Fruit fly (Drosophila melanogaster) whole organism, embryonic: ENCODE results near the gene CG10738.

Source experiments
- ATbp ChIP-seq: fragments of 200-800 bp; sonication (Bioruptor generic); optimal IDR thresholded peaks from 2 replicates; lab custom pipeline; 2017; ENCODE audit warnings: missing biosample characterization, mild to moderate bottlenecking, missing genetic modification characterization, missing genetic modification reagents
- Aef1 ChIP-seq: fragments of 200-800 bp; sonication (Bioruptor generic); IDR thresholded peaks from 3 replicates; pipeline ENCODE4 v1.3.6; 2022; ENCODE audit warnings: missing biosample characterization, missing genetic modification characterization
- BtbVII ChIP-seq: fragments of 200-800 bp; sonication (Bioruptor generic); optimal IDR thresholded peaks from 3 replicates; lab custom pipeline; 2017; ENCODE audit warnings: missing biosample characterization, mild to moderate bottlenecking, missing genetic modification characterization
- CG10431 ChIP-seq: fragments of 200-800 bp; sonication (Bioruptor generic); optimal IDR thresholded peaks from 3 replicates; lab custom pipeline; 2018; ENCODE audit warnings: missing biosample characterization, mild to moderate bottlenecking, missing genetic modification characterization
- CG10565 ChIP-seq: fragments of 200-800 bp; sonication (Bioruptor generic); optimal IDR thresholded peaks from 3 replicates; lab custom pipeline; 2016; ENCODE audit warnings: missing biosample characterization, mild to moderate bottlenecking, missing genetic modification characterization
- CG11085 ChIP-seq: fragments of 200-800 bp; sonication (Bioruptor generic); IDR thresholded peaks from 2 replicates; pipeline ENCODE4 v1.3.6; 2022; ENCODE audit warnings: missing biosample characterization, missing genetic modification characterization
- CG11093 ChIP-seq: fragments of 200-800 bp; sonication (Bioruptor generic); IDR thresholded peaks from 3 replicates; pipeline ENCODE4 v1.3.6; 2022; ENCODE audit warnings: missing biosample characterization, missing genetic modification characterization
- CG11398 ChIP-seq: fragments of 200-800 bp; sonication (Bioruptor generic); optimal IDR thresholded peaks from 2 replicates; lab custom pipeline; 2016; ENCODE audit warnings: missing biosample characterization, missing genetic modification characterization
- CG12942 ChIP-seq: fragments of 200-800 bp; sonication (Bioruptor generic); optimal IDR thresholded peaks from 3 replicates; lab custom pipeline; 2016; ENCODE audit warnings: missing biosample characterization, missing genetic modification characterization
- CG14441 ChIP-seq: fragments of 200-800 bp; sonication (Bioruptor generic); IDR thresholded peaks from 2 replicates; pipeline ENCODE4 v1.3.6; 2022; ENCODE audit warnings: missing biosample characterization, missing genetic modification characterization
- CG1603 ChIP-seq: fragments of 200-800 bp; sonication (Bioruptor generic); optimal IDR thresholded peaks from 2 replicates; lab custom pipeline; 2019; ENCODE audit warnings: missing biosample characterization, mild to moderate bottlenecking, missing genetic modification characterization, moderate library complexity
- CG16813 ChIP-seq: fragments of 200-800 bp; sonication (Bioruptor generic); IDR thresholded peaks from 3 replicates; pipeline ENCODE4 v1.3.6; 2022; ENCODE audit warnings: missing biosample characterization, missing genetic modification characterization; ENCODE audit not compliant: partially characterized antibody
- CG17328 ChIP-seq: fragments of 200-800 bp; sonication (Bioruptor generic); IDR thresholded peaks from 2 replicates; pipeline ENCODE4 v1.3.6; 2022; ENCODE audit warnings: missing biosample characterization, missing genetic modification characterization
- CG18262 ChIP-seq: fragments of 200-800 bp; optimal IDR thresholded peaks from 3 replicates; lab custom pipeline; 2019; ENCODE audit warnings: missing biosample characterization, mild to moderate bottlenecking, missing genetic modification characterization, moderate library complexity
- CG2116 ChIP-seq: fragments of 200-800 bp; sonication (Bioruptor generic); optimal IDR thresholded peaks from 3 replicates; lab custom pipeline; 2018; ENCODE audit warnings: missing biosample characterization, mild to moderate bottlenecking, missing genetic modification characterization
- CG8944 ChIP-seq: fragments of 200-800 bp; sonication (Bioruptor generic); optimal IDR thresholded peaks from 3 replicates; lab custom pipeline; 2016; ENCODE audit warnings: missing biosample characterization, missing genetic modification characterization
- CrebB ChIP-seq: fragments of 200-800 bp; sonication (Bioruptor generic); optimal IDR thresholded peaks from 3 replicates; lab custom pipeline; 2018; ENCODE audit warnings: missing biosample characterization, mild to moderate bottlenecking, missing genetic modification characterization
- Dip2 ChIP-seq: fragments of 200-800 bp; sonication (Bioruptor generic); IDR thresholded peaks from 2 replicates; pipeline ENCODE4 v1.3.6; 2022; ENCODE audit warnings: missing biosample characterization, missing genetic modification characterization
- Drgx ChIP-seq: fragments of 200-800 bp; sonication (Bioruptor generic); IDR thresholded peaks from 2 replicates; pipeline ENCODE4 v1.3.6; 2022; ENCODE audit warnings: missing biosample characterization, missing genetic modification characterization
- E2f2 ChIP-seq: fragments of 200-800 bp; sonication (Bioruptor generic); IDR thresholded peaks from 2 replicates; pipeline ENCODE4 v1.3.6; 2022; ENCODE audit warnings: missing biosample characterization, missing genetic modification characterization
- Eip74EF ChIP-seq, 2 experiments: fragments of 200-800 bp in 1 of 2; fragments of >200 bp in 1 of 2; sonication (Bioruptor generic) in 1 of 2; optimal IDR thresholded peaks; 2 replicates each; lab custom pipeline; 2017 to 2019; ENCODE audit warnings: missing biosample characterization in 2 of 2, missing genetic modification characterization in 2 of 2, mild to moderate bottlenecking in 1 of 2, moderate library complexity in 1 of 2
- Ets65A ChIP-seq: fragments of 200-800 bp; sonication (Bioruptor generic); peaks from one replicate; lab custom pipeline; 2016; ENCODE audit warnings: missing biosample characterization, missing genetic modification characterization
- Hmr ChIP-seq: fragments of 200-800 bp; sonication (Bioruptor generic); optimal IDR thresholded peaks from 3 replicates; lab custom pipeline; 2017; ENCODE audit warnings: mild to moderate bottlenecking, missing biosample characterization, missing genetic modification reagents, missing genetic modification characterization
- Jarid2 ChIP-seq: fragments of 200-800 bp; sonication (Bioruptor generic); optimal IDR thresholded peaks from 3 replicates; lab custom pipeline; 2017; ENCODE audit warnings: mild to moderate bottlenecking, missing biosample characterization, missing genetic modification reagents, missing genetic modification characterization
- Mad ChIP-seq: fragments of 200-800 bp; sonication (Bioruptor generic); optimal IDR thresholded peaks from 2 replicates; lab custom pipeline; 2016; ENCODE audit warnings: missing biosample characterization, missing genetic modification characterization
- Rx ChIP-seq: fragments of 200-800 bp; sonication (Bioruptor generic); IDR thresholded peaks from 2 replicates; pipeline ENCODE4 v1.3.6; 2022; ENCODE audit warnings: missing biosample characterization, missing genetic modification characterization
- Six4 ChIP-seq: fragments of 200-800 bp; sonication (Bioruptor generic); optimal IDR thresholded peaks from 2 replicates; lab custom pipeline; 2016; ENCODE audit warnings: missing biosample characterization, missing genetic modification characterization
- Stat92E ChIP-seq, 3 experiments: fragments of >200 bp in 2 of 3; fragments of 200-800 bp in 1 of 3; sonication (Bioruptor generic) in 1 of 3; optimal IDR thresholded peaks; 2 replicates each; lab custom pipeline; 2017 to 2019; ENCODE audit warnings: missing biosample characterization in 3 of 3, missing genetic modification characterization in 3 of 3, mild to moderate bottlenecking in 1 of 3, moderate library complexity in 1 of 3
- TFAM ChIP-seq: fragments of 200-800 bp; sonication (Bioruptor generic); optimal IDR thresholded peaks from 2 replicates; lab custom pipeline; 2017; ENCODE audit warnings: missing biosample characterization, missing genetic modification characterization, inconsistent platforms
- ase ChIP-seq: fragments of 200-800 bp; sonication (Bioruptor generic); IDR thresholded peaks from 3 replicates; pipeline ENCODE4 v1.3.6; 2022; ENCODE audit warnings: missing biosample characterization, missing genetic modification characterization
- bsh ChIP-seq, 2 experiments: fragments of 200-800 bp; sonication (Bioruptor generic); optimal IDR thresholded peaks; 2 replicates each; lab custom pipeline; 2017 to 2018; ENCODE audit warnings: mild to moderate bottlenecking in 2 of 2, missing biosample characterization in 2 of 2, missing genetic modification characterization in 2 of 2, moderate library complexity in 1 of 2
- caup ChIP-seq: fragments of 200-800 bp; sonication (Bioruptor generic); optimal IDR thresholded peaks from 3 replicates; lab custom pipeline; 2017; ENCODE audit warnings: missing biosample characterization, mild to moderate bottlenecking, missing genetic modification characterization, moderate library complexity; ENCODE audit not compliant: severe bottlenecking
- cg ChIP-seq: fragments of 200-800 bp; sonication (Bioruptor generic); optimal IDR thresholded peaks from 3 replicates; lab custom pipeline; 2019; ENCODE audit warnings: missing biosample characterization, mild to moderate bottlenecking, missing genetic modification characterization, moderate library complexity
- dan ChIP-seq: fragments of 200-800 bp; sonication (Bioruptor generic); IDR thresholded peaks from 2 replicates; pipeline ENCODE4 v1.3.6; 2022; ENCODE audit warnings: missing biosample characterization, missing genetic modification characterization
- dimm ChIP-seq: fragments of 200-800 bp; sonication (Bioruptor generic); IDR thresholded peaks from 2 replicates; pipeline ENCODE4 v1.3.6; 2022; ENCODE audit warnings: missing biosample characterization, missing genetic modification characterization
- ewg ChIP-seq: fragments of 200-800 bp; sonication (Bioruptor generic); optimal IDR thresholded peaks from 3 replicates; lab custom pipeline; 2017; ENCODE audit warnings: mild to moderate bottlenecking, missing biosample characterization, missing genetic modification reagents, missing genetic modification characterization
- gce ChIP-seq: fragments of 200-800 bp; sonication (Bioruptor generic); IDR thresholded peaks from 3 replicates; pipeline ENCODE4 v1.3.6; 2022; ENCODE audit warnings: missing biosample characterization, missing genetic modification characterization
- gsb ChIP-seq: fragments of 200-800 bp; sonication (Bioruptor generic); IDR thresholded peaks from 2 replicates; pipeline ENCODE4 v1.3.6; 2022; ENCODE audit warnings: missing biosample characterization, missing genetic modification characterization
- ken ChIP-seq: fragments of 200-800 bp; sonication (Bioruptor generic); IDR thresholded peaks from 3 replicates; pipeline ENCODE4 v1.3.6; 2022; ENCODE audit warnings: missing biosample characterization, missing genetic modification characterization
- mld ChIP-seq: fragments of 200-800 bp; sonication (Bioruptor generic); IDR thresholded peaks from 3 replicates; pipeline ENCODE4 v1.3.6; 2022; ENCODE audit warnings: missing biosample characterization, missing genetic modification characterization; ENCODE audit not compliant: partially characterized antibody
- nau ChIP-seq: fragments of 200-800 bp; sonication (Bioruptor generic); optimal IDR thresholded peaks from 3 replicates; lab custom pipeline; 2017; ENCODE audit warnings: missing biosample characterization, mild to moderate bottlenecking, missing genetic modification characterization, missing genetic modification reagents
- nom ChIP-seq: fragments of 200-800 bp; sonication (Bioruptor generic); optimal IDR thresholded peaks from 2 replicates; lab custom pipeline; 2017; ENCODE audit warnings: missing biosample characterization, missing genetic modification characterization, mild to moderate bottlenecking, moderate library complexity, missing genetic modification reagents
- p53 ChIP-seq: fragments of 200-800 bp; sonication (Bioruptor generic); optimal IDR thresholded peaks from 2 replicates; lab custom pipeline; 2016; ENCODE audit warnings: missing biosample characterization, missing genetic modification characterization
- ranshi ChIP-seq: fragments of 200-800 bp; sonication (Bioruptor generic); IDR thresholded peaks from 2 replicates; pipeline ENCODE4 v1.3.6; 2022; ENCODE audit warnings: missing biosample characterization, missing genetic modification characterization
- sd ChIP-seq: fragments of 200-800 bp; sonication (Bioruptor generic); optimal IDR thresholded peaks from 3 replicates; lab custom pipeline; 2018; ENCODE audit warnings: missing biosample characterization, mild to moderate bottlenecking, missing genetic modification characterization, moderate library complexity
- sens ChIP-seq: fragments of 200-800 bp; sonication (Bioruptor generic); peaks from one replicate; lab custom pipeline; 2016; ENCODE audit warnings: missing biosample characterization, missing genetic modification characterization
- slp2 ChIP-seq: fragments of 200-800 bp; sonication (Bioruptor generic); optimal IDR thresholded peaks from 2 replicates; lab custom pipeline; 2016; ENCODE audit warnings: missing biosample characterization, missing genetic modification characterization
- sr ChIP-seq: fragments of 200-800 bp; sonication (Bioruptor generic); IDR thresholded peaks from 3 replicates; pipeline ENCODE4 v1.3.6; 2022; ENCODE audit warnings: missing biosample characterization, missing genetic modification characterization
- ssp ChIP-seq: fragments of 200-800 bp; sonication (Bioruptor generic); IDR thresholded peaks from 2 replicates; pipeline ENCODE4 v1.3.6; 2022; ENCODE audit warnings: missing biosample characterization, missing genetic modification characterization
- twi ChIP-seq: fragments of 200-800 bp; optimal IDR thresholded peaks from 2 replicates; lab custom pipeline; 2019; ENCODE audit warnings: missing biosample characterization, mild to moderate bottlenecking, missing genetic modification characterization, moderate library complexity

Gene CG10738

dm6 chr3L:13497720-13498355, 47.3 kb downstream of the CG10738 start (continued):
- TF ChIP-seq CrebB (no peak), Eip74EF (GFP tag; optimal IDR thresholded peaks at IDR 0.05; lab: Kevin White, UChicago) (peak in 1 of 2 experiments; percentile 18), BtbVII (GFP tag; lab: Kevin White, UChicago) (peak; percentile 19), Mad (GFP tag; lab: Kevin White, UChicago) (no peak), caup (GFP tag; lab: Kevin White, UChicago) (no peak), ssp (no peak), Aef1 (no peak), E2f2 (GFP tag; lab: Robert Waterston, UW) (peak; percentile 13; the same call in 1 of the 2 replicates), sens (GFP tag; lab: Kevin White, UChicago) (peak; percentile 64), CG17328 (GFP tag; lab: Robert Waterston, UW) (no peak), CG2116 (GFP tag; lab: Kevin White, UChicago) (no peak), CG16813 (GFP tag; lab: Robert Waterston, UW) (no peak), gsb (no peak), sr (GFP tag; lab: Robert Waterston, UW) (no peak), CG1603 (tag; lab: Kevin White, UChicago) (no peak), sd (tag; lab: Kevin White, UChicago) (peak; percentile 3), dimm (GFP tag; lab: Robert Waterston, UW) (no peak), CG18262 (no peak), CG10565 (no peak), slp2 (GFP tag; lab: Kevin White, UChicago) (no peak), Dip2 (GFP tag; lab: Robert Waterston, UW) (no peak), Hmr (GFP tag; lab: Kevin White, UChicago) (no peak), mld (GFP tag; lab: Robert Waterston, UW) (no peak), ase (GFP tag; lab: Robert Waterston, UW) (0 out of 3 replicates have a peak, but pooled peaks have one; percentile 9), CG11398 (GFP tag; lab: Kevin White, UChicago) (no peak), p53 (GFP tag; lab: Kevin White, UChicago) (no peak), gce (GFP tag; lab: Robert Waterston, UW) (0 out of 3 replicates have a peak, but pooled peaks have one; percentile 22), dan (GFP tag; lab: Robert Waterston, UW) (no peak), Drgx (GFP tag; lab: Robert Waterston, UW) (no peak), CG10431 (GFP tag; lab: Kevin White, UChicago) (peak; percentile 13), CG12942 (GFP tag; lab: Kevin White, UChicago) (no peak), ewg (GFP tag; lab: Kevin White, UChicago) (no peak), ATbp (peak; percentile 63), Ets65A (no peak), nom (GFP tag; lab: Kevin White, UChicago) (peak; percentile 84), TFAM (GFP tag; lab: Kevin White, UChicago) (no peak), twi (no peak), bsh (GFP tag; optimal IDR thresholded peaks at IDR 0.05; lab: Kevin White, UChicago) (no peak), nau (GFP tag; lab: Kevin White, UChicago) (no peak), CG11093 (GFP tag; lab: Robert Waterston, UW) (no peak), Jarid2 (GFP tag; lab: Kevin White, UChicago) (no peak), Rx (no peak), Six4 (GFP tag; lab: Kevin White, UChicago) (no peak), Stat92E (GFP tag; optimal IDR thresholded peaks at IDR 0.05; lab: Kevin White, UChicago) (no peak), ranshi (GFP tag; lab: Robert Waterston, UW) (no peak), CG14441 (GFP tag; lab: Robert Waterston, UW) (no peak), ken (GFP tag; lab: Robert Waterston, UW) (no peak), CG8944 (GFP tag; lab: Kevin White, UChicago) (no peak), cg (GFP tag; lab: Kevin White, UChicago) (no peak), CG11085 (GFP tag; lab: Robert Waterston, UW) (no peak)
